Worm (Caenorhabditis elegans) whole organism, early embryonic: ENCODE measurements around the gene M03B6.3.

Experiments used
- pes-1 ChIP-seq: fragments of 200-800 bp; sonication (Bioruptor generic); IDR thresholded peaks from 2 replicates; pipeline ENCODE4 v1.3.6; 2022; ENCODE audit warnings: missing genetic modification reagents, missing genetic modification characterization, missing compliant biosample characterization
- tbx-37 ChIP-seq: fragments of 200-800 bp; sonication (Bioruptor generic); conservative IDR thresholded peaks from 2 replicates; pipeline ENCODE4 v1.3.6; 2022; ENCODE audit warnings: missing genetic modification reagents, missing genetic modification characterization, missing compliant biosample characterization

DNA sequence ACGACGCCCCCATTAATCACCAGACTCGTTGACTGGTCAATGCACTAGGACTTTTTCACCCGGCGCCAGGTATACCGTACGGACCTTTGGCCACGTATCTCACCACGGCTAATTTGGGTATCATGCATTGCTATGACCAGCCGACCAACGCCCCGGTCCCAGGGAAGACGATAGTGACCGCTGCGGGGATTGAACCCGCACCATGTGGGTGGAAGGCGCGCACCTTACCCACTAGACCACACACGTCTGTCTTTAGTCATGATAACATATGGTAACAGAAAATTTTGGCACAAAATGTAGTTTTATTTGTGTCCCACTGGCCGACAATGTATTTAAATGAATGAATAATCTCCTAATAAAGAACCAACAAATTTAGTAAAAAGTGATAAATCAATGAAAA, 22.1 kb upstream of the M03B6.3 start:
- TF ChIP-seq pes-1 (GFP tag; lab: Robert Waterston, UW) (no peak), tbx-37 (no peak)
